Worm (Caenorhabditis elegans) whole organism, L2 larva: ENCODE results near the gene rsu-1.

Experiments
- C34F6.9 ChIP-seq: fragments of 150-350 bp; optimal IDR thresholded peaks from 2 replicates; lab custom pipeline; 2014; ENCODE audit warnings: missing biosample characterization, missing genetic modification characterization
- F13H6.1 ChIP-seq: sonication (generic microtip); optimal IDR thresholded peaks from 2 replicates; lab custom pipeline; 2016; ENCODE audit warnings: missing genetic modification characterization, missing compliant biosample characterization
- R02D3.7 ChIP-seq: fragments of 150-350 bp; optimal IDR thresholded peaks from 2 replicates; lab custom pipeline; 2014; ENCODE audit warnings: missing biosample characterization, missing genetic modification characterization
- Y55F3AM.14 ChIP-seq: fragments of 200-800 bp; sonication (Bioruptor generic); optimal IDR thresholded peaks from 2 replicates; lab custom pipeline; 2018; ENCODE audit warnings: mild to moderate bottlenecking, missing genetic modification characterization, missing compliant biosample characterization
- ZK546.5 ChIP-seq: sonication (generic microtip); optimal IDR thresholded peaks from 2 replicates; lab custom pipeline; 2017; ENCODE audit warnings: missing biosample characterization, missing genetic modification characterization
- ama-1 ChIP-seq: fragments of 150-350 bp; optimal IDR thresholded peaks from 2 replicates; lab custom pipeline; 2018; ENCODE audit warnings: inconsistent platforms
- blmp-1 ChIP-seq: sonication (generic microtip); optimal IDR thresholded peaks from 2 replicates; lab custom pipeline; 2017; ENCODE audit warnings: missing genetic modification characterization, mild to moderate bottlenecking, missing compliant biosample characterization, antibody characterized with exemption, moderate library complexity; ENCODE audit not compliant: insufficient read depth
- ceh-16 ChIP-seq: fragments of 150-350 bp; optimal IDR thresholded peaks from 2 replicates; lab custom pipeline; 2014; ENCODE audit warnings: missing biosample characterization, missing genetic modification characterization
- ceh-82 ChIP-seq: fragments of 150-350 bp; optimal IDR thresholded peaks from 2 replicates; lab custom pipeline; 2014; ENCODE audit warnings: missing biosample characterization, missing genetic modification characterization
- crh-2 ChIP-seq: sonication (generic microtip); optimal IDR thresholded peaks from 2 replicates; lab custom pipeline; 2017; ENCODE audit warnings: missing biosample characterization, missing genetic modification characterization
- elt-1 ChIP-seq: fragments of 150-350 bp; optimal IDR thresholded peaks from 2 replicates; lab custom pipeline; 2014; ENCODE audit warnings: missing biosample characterization, missing genetic modification characterization
- elt-3 ChIP-seq: sonication (generic microtip); optimal IDR thresholded peaks from 2 replicates; lab custom pipeline; 2017; ENCODE audit warnings: missing biosample characterization, missing genetic modification characterization
- fos-1 ChIP-seq: fragments of 150-350 bp; optimal IDR thresholded peaks from 2 replicates; lab custom pipeline; 2014; ENCODE audit warnings: missing biosample characterization, missing genetic modification characterization
- gmeb-1 ChIP-seq: fragments of 150-350 bp; optimal IDR thresholded peaks from 2 replicates; lab custom pipeline; 2014; ENCODE audit warnings: missing biosample characterization, missing genetic modification characterization
- lin-13 ChIP-seq: fragments of 150-350 bp; optimal IDR thresholded peaks from 2 replicates; lab custom pipeline; 2014; ENCODE audit warnings: missing biosample characterization, missing genetic modification reagents, missing genetic modification characterization
- lsy-2 ChIP-seq, 2 experiments: fragments of 150-350 bp in 1 of 2; sonication (generic microtip) in 1 of 2; optimal IDR thresholded peaks; 2 replicates each; lab custom pipeline; 2014 to 2017; ENCODE audit warnings: missing biosample characterization in 2 of 2, missing genetic modification characterization in 2 of 2
- mbf-1 ChIP-seq: sonication (generic microtip); optimal IDR thresholded peaks from 2 replicates; lab custom pipeline; 2017; ENCODE audit warnings: missing biosample characterization, missing genetic modification characterization
- nhr-10 ChIP-seq: sonication (generic microtip); optimal IDR thresholded peaks from 2 replicates; lab custom pipeline; 2017; ENCODE audit warnings: missing biosample characterization, missing genetic modification characterization
- nhr-12 ChIP-seq: fragments of 150-350 bp; optimal IDR thresholded peaks from 2 replicates; lab custom pipeline; 2014; ENCODE audit warnings: missing biosample characterization, missing genetic modification characterization
- nhr-129 ChIP-seq: fragments of 150-350 bp; optimal IDR thresholded peaks from 2 replicates; lab custom pipeline; 2014; ENCODE audit warnings: missing biosample characterization, missing genetic modification characterization
- nhr-25 ChIP-seq: fragments of 150-350 bp; sonication (generic microtip); optimal IDR thresholded peaks from 3 replicates; lab custom pipeline; 2014; ENCODE audit warnings: missing biosample characterization, missing genetic modification characterization
- nhr-6 ChIP-seq: fragments of 150-350 bp; optimal IDR thresholded peaks from 2 replicates; lab custom pipeline; 2014; ENCODE audit warnings: missing biosample characterization, missing genetic modification characterization
- peb-1 ChIP-seq: fragments of 150-350 bp; optimal IDR thresholded peaks from 2 replicates; lab custom pipeline; 2014; ENCODE audit warnings: missing biosample characterization, missing genetic modification characterization
- sem-4 ChIP-seq: fragments of 150-350 bp; optimal IDR thresholded peaks from 2 replicates; lab custom pipeline; 2014; ENCODE audit warnings: missing biosample characterization, missing genetic modification reagents, missing genetic modification characterization
- skn-1 ChIP-seq: sonication (generic microtip); optimal IDR thresholded peaks from 2 replicates; lab custom pipeline; 2017; ENCODE audit warnings: missing biosample characterization, missing genetic modification characterization
- sma-3 ChIP-seq: sonication (generic microtip); optimal IDR thresholded peaks from 2 replicates; lab custom pipeline; 2016; ENCODE audit warnings: missing genetic modification reagents, missing genetic modification characterization, missing compliant biosample characterization
- unc-39 ChIP-seq: fragments of 150-350 bp; optimal IDR thresholded peaks from 2 replicates; lab custom pipeline; 2014; ENCODE audit warnings: missing biosample characterization, missing genetic modification characterization
- unc-55 ChIP-seq: fragments of 150-350 bp; sonication (generic microtip); optimal IDR thresholded peaks from 3 replicates; lab custom pipeline; 2014; ENCODE audit warnings: missing biosample characterization, missing genetic modification reagents, missing genetic modification characterization
- unc-62 ChIP-seq: fragments of 150-350 bp; optimal IDR thresholded peaks from 2 replicates; lab custom pipeline; 2014; ENCODE audit warnings: missing biosample characterization, missing genetic modification reagents, missing genetic modification characterization
- zag-1 ChIP-seq: fragments of 150-350 bp; optimal IDR thresholded peaks from 2 replicates; lab custom pipeline; 2014; ENCODE audit warnings: missing biosample characterization, missing genetic modification characterization
- ztf-1 ChIP-seq: fragments of 200-800 bp; sonication (Bioruptor generic); conservative IDR thresholded peaks from 2 replicates; pipeline ENCODE4 v1.3.6; 2022; ENCODE audit warnings: missing genetic modification characterization, missing compliant biosample characterization
- ztf-11 ChIP-seq: sonication (generic microtip); optimal IDR thresholded peaks from 2 replicates; lab custom pipeline; 2017; ENCODE audit warnings: missing biosample characterization, missing genetic modification characterization
- ztf-4 ChIP-seq: fragments of 150-350 bp; optimal IDR thresholded peaks from 2 replicates; lab custom pipeline; 2014; ENCODE audit warnings: missing biosample characterization, missing genetic modification characterization

rsu-1 gene

DNA sequence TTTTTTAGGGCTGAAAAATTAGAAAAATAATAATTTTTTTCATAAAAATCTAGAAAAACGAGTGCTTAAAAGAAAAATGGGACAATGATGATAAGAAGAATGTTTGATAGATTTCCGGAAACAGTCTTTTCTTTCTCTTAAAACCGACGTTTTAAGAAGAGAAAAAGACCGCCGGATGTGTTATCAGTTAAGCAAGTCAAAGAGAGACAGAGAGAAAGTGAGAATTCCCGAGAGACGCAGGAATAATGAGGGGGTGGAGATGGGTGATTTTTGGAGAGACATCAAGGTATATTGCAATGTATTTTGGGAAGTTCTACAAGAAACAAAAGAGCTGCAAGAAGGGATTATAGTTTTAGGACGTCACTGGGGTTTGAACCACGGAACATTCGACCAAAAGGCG lies 3.7 kb downstream of the rsu-1 start, which contains the start of gene C34C12.9:
Gene C34C12.9 (minus strand): TSS at position 16 of the 400 bp plus-strand sequence.
- TF ChIP-seq ceh-82 (no peak), Y55F3AM.14 (GFP tag; lab: Kevin White, UChicago) (no peak), nhr-6 (tag; lab: Kevin White, UChicago) (no peak), blmp-1 (tag; lab: Kevin White, UChicago) (no peak), C34F6.9 (no peak), elt-1 (tag; lab: Kevin White, UChicago) (no peak), ceh-16 (tag; lab: Kevin White, UChicago) (no peak), R02D3.7 (no peak), sem-4 (no peak), elt-3 (no peak), skn-1 (no peak), gmeb-1 (tag; lab: Kevin White, UChicago) (no peak), ztf-4 (no peak), peb-1 (tag; lab: Kevin White, UChicago) (no peak), unc-39 (tag; lab: Kevin White, UChicago) (no peak), lin-13 (GFP tag; lab: Kevin White, UChicago) (no peak)

DNA sequence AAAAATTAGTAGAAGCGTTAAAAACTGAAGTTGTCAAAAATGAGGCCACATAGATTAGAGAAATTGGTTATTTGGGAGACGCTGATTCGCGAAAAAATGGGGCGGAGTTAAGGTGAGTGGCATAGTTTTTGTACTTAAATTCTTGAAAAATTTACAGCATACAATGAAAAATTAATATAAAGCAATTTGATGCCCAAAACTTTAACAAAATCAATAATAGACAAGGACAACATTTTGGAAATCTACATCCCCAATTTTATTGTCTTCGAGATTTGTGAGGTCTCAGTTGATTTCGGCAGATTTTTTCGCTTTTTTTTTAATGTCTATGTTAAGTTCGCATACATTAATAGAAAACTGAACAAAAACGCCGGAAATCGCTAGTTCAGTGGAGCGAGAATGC lies 4.4 kb downstream of the rsu-1 start:
- TF ChIP-seq C34F6.9 (peak; percentile 6), unc-55 (GFP tag; lab: Kevin White, UChicago) (peak; percentile 29), gmeb-1 (tag; lab: Kevin White, UChicago) (peak; percentile 0), sma-3 (GFP tag; lab: Kevin White, UChicago) (peak; percentile 60), lsy-2 (tag; optimal IDR thresholded peaks at IDR 0.05; lab: Kevin White, UChicago) (peak in 1 of 2 experiments; percentile 39), ztf-1 (GFP tag; lab: Robert Waterston, UW) (no peak), unc-62 (GFP tag; lab: Kevin White, UChicago) (no peak), nhr-25 (no peak), fos-1 (tag; lab: Kevin White, UChicago) (no peak)
- TF ChIP-seq, all 48 proteins: peak for 5

DNA sequence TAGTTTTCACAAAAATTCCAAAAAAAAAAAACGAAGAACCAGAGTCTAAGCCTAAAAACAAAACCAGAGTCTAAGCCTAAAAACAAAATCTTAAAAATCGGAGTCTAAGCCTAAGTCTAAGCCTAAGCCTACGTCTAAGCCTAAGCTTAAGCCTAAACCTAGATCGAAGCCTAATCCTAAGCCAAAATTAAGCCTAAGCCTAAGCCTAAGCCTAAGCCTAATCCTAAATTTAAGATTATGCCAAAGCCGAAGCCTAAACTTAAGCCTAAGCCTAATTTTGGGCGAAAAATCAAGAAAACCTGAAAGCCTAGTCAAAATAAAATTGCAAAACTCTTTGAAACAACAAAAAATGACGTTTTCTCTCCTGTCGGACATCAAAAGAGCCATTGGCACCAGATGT lies 5.6 kb downstream of the rsu-1 start:
- TF ChIP-seq lsy-2 (tag; optimal IDR thresholded peaks at IDR 0.05; lab: Kevin White, UChicago): no peak
- no peak for TF ChIP-seq ama-1 (lab: Kevin White, UChicago)
- no peak for TF ChIP-seq mbf-1 (tag; lab: Kevin White, UChicago)
- no peak for TF ChIP-seq F13H6.1 (tag; lab: Kevin White, UChicago)
- no peak for TF ChIP-seq elt-1 (tag; lab: Kevin White, UChicago)
- no peak for TF ChIP-seq nhr-12
- TF ChIP-seq crh-2 (tag; lab: Kevin White, UChicago): no peak
- TF ChIP-seq zag-1: no peak
- no peak for TF ChIP-seq sem-4
- TF ChIP-seq ztf-11 (tag; lab: Kevin White, UChicago): no peak

DNA sequence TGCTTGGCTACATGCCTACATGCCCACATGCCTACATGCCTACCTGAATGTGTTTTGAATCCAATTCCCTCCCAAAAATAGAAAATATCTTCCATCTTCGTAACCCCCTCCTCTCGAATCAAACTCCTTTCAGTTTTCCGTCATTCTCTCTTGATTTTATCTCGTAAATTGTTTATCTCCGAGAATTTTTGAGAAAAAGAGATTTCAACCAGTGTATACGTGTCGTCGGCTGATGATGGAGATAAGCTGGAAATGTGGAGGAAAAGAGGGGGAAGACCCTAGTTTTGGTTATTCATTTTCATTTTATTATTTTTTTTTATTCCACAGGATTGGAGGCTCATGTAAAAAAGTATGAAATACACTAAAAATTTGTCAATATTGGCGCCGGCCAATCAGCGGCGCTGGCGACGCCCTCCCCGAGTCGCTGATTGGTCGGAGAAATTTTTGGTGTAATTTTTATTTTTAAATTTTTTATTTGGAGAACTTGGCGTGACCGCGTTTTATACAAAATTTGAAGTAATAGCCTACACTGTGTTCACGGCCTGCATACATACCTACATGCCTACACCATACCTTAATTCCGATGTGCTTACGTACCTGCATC lies 7.1 kb downstream of the rsu-1 start:
- no peak for TF ChIP-seq zag-1
- peak; percentile 58 for TF ChIP-seq elt-1 (tag; lab: Kevin White, UChicago)
- peak; percentile 44 for TF ChIP-seq ceh-16 (tag; lab: Kevin White, UChicago)
- no peak for TF ChIP-seq ZK546.5 (tag; lab: Kevin White, UChicago)

DNA sequence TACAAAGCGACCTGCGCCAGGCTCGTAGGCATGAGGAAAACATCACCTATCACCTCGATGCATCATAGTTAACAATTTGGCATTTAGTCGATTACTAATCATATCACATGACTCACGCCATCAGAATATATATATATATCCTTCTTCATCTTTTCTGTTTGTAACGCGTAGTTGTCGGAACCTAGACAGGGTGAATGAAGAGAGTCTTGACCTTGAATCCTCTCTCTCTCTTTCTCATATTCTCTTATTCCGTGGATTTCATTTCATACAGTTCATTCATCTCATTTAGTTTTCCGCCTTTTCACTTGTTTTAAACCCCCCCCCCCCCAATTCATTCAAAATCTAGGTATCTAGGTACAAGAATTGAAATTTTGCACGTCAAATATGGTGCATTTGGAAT lies 8.4 kb downstream of the rsu-1 start:
- no peak for TF ChIP-seq lsy-2 (tag; optimal IDR thresholded peaks at IDR 0.05; lab: Kevin White, UChicago)
- TF ChIP-seq sma-3 (GFP tag; lab: Kevin White, UChicago): peak; percentile 40

DNA sequence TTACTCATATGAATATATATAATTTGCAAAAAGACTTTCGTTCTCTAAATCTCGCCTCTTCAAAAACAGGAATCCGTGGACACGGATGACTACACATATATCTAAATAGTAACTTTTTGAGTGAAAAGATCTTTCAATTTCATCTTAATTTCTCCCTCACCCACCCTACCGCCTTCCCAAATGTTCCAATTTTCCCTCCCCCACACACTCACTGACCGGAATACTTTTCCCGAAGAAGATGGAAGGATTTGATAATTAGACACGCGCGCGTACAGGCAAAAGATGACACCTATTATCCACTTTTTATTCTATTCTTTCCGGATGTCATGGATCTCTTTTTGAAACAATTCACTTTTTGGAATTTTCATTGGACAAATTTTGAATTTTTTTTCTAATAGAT lies 9.1 kb downstream of the rsu-1 start:
- no peak for TF ChIP-seq zag-1
- no peak for TF ChIP-seq nhr-10 (tag; lab: Kevin White, UChicago)
- TF ChIP-seq blmp-1 (tag; lab: Kevin White, UChicago): peak; percentile 15
- no peak for TF ChIP-seq nhr-129 (tag; lab: Kevin White, UChicago)
